Worm (Caenorhabditis elegans) whole organism, early embryonic: Measurements from ENCODE around the gene gyf-1.

Source experiments
- B0310.2 ChIP-seq: sonication (generic microtip); optimal IDR thresholded peaks from 2 replicates; lab custom pipeline; 2016; ENCODE audit warnings: mild to moderate bottlenecking, missing genetic modification characterization, missing compliant biosample characterization
- F13C5.2 ChIP-seq: sonication (generic microtip); optimal IDR thresholded peaks from 2 replicates; lab custom pipeline; 2017; ENCODE audit warnings: mild to moderate bottlenecking, missing genetic modification characterization, inconsistent platforms, missing compliant biosample characterization
- aly-1 ChIP-seq: sonication (generic microtip); optimal IDR thresholded peaks from 2 replicates; lab custom pipeline; 2016; ENCODE audit warnings: missing genetic modification characterization, missing compliant biosample characterization
- ama-1 ChIP-seq: fragments of 150-350 bp; optimal IDR thresholded peaks from 2 replicates; lab custom pipeline; 2014
- flt-1 ChIP-seq: fragments of 200-800 bp; sonication (Bioruptor generic); IDR thresholded peaks from 2 replicates; pipeline ENCODE4 v1.3.6; 2022; ENCODE audit warnings: missing genetic modification characterization, missing compliant biosample characterization
- hmbx-1 ChIP-seq: sonication (generic microtip); optimal IDR thresholded peaks from 2 replicates; lab custom pipeline; 2016; ENCODE audit warnings: mild to moderate bottlenecking, missing genetic modification characterization, missing compliant biosample characterization
- hmg-4 ChIP-seq: fragments of 200-800 bp; sonication (Bioruptor generic); optimal IDR thresholded peaks from 2 replicates; lab custom pipeline; 2018; ENCODE audit warnings: mild to moderate bottlenecking, missing genetic modification characterization, missing compliant biosample characterization
- pes-1 ChIP-seq: fragments of 200-800 bp; sonication (Bioruptor generic); IDR thresholded peaks from 2 replicates; pipeline ENCODE4 v1.3.6; 2022; ENCODE audit warnings: missing genetic modification reagents, missing genetic modification characterization, missing compliant biosample characterization

DNA sequence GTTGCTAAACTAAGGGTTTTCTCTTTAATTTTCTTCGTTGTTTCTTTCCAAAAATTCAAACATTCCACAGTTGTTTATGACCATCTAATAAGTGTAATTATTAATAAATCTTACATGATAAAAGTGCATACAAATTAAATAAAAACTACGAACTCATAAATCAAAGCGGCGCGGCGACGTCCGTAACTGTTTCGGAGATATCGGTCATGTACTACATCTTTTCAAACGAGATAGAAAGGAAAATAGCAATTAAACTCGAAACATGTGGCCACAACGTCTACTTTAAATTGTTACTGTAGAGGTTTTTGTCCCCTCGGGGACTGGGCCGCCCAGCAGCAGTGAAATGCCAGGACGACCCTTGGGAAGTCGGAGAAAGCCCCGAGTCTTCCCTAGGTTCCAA is 31.8 kb downstream of the gyf-1 start:
- TF ChIP-seq ama-1 (lab: Kevin White, UChicago) (no peak), B0310.2 (tag; lab: Kevin White, UChicago) (no peak), F13C5.2 (tag; lab: Kevin White, UChicago) (no peak), flt-1 (GFP tag; lab: Robert Waterston, UW) (no peak), pes-1 (GFP tag; lab: Robert Waterston, UW) (no peak), aly-1 (no peak), hmg-4 (no peak), hmbx-1 (tag; lab: Kevin White, UChicago) (no peak)
